Worm (Caenorhabditis elegans): ENCODE results near the gene F53A9.7.

- TF ChIP-seq snpc-4 (tag; optimal IDR thresholded peaks at IDR 0.05) (no peak), ceh-82 (tag; optimal IDR thresholded peaks at IDR 0.05) (no peak), sem-4 (tag; optimal IDR thresholded peaks at IDR 0.05) (no peak), nhr-11 (tag; optimal IDR thresholded peaks at IDR 0.05) (no peak), nhr-6 (tag; optimal IDR thresholded peaks at IDR 0.05) (no peak), F13H6.1 (tag; optimal IDR thresholded peaks at IDR 0.05) (no peak), zag-1 (tag; optimal IDR thresholded peaks at IDR 0.05) (no peak), unc-55 (GFP tag; optimal IDR thresholded peaks at IDR 0.05) (no peak), nhr-77 (tag; optimal IDR thresholded peaks at IDR 0.05) (no peak)
Measured at ce11 chrX:8713754-8714295, 2.9 kb downstream of the F53A9.7 start, which contains the start of gene F53A9.6.
